Fruit fly (Drosophila melanogaster): ENCODE measurements around the gene CG3062.

CG3062 gene

dm6 chrX:4686723-4687122, 42.1 kb upstream of the CG3062 start, which contains the start of gene Pp2C1 (continued):
- no peak for TF ChIP-seq Ssrp (tag; optimal IDR thresholded peaks at IDR 0.05)
- TF ChIP-seq CoRest (tag; optimal IDR thresholded peaks at IDR 0.05) = no peak
- TF ChIP-seq rib (GFP tag; IDR thresholded peaks at IDR 0.05) = no peak
- no peak for TF ChIP-seq gce (GFP tag; IDR thresholded peaks at IDR 0.05)
- no peak for TF ChIP-seq CG10366 (GFP tag; IDR thresholded peaks at IDR 0.05)
- no peak for TF ChIP-seq CG2875 (GFP tag; optimal IDR thresholded peaks at IDR 0.05)
- TF ChIP-seq CG11695 (GFP tag; IDR thresholded peaks at IDR 0.05) = no peak
- TF ChIP-seq nmo (GFP tag; optimal IDR thresholded peaks at IDR 0.05) = peak; percentile 11
- TF ChIP-seq so (GFP tag; IDR thresholded peaks at IDR 0.05) = no peak
- TF ChIP-seq gcm2 (GFP tag; optimal IDR thresholded peaks at IDR 0.05) = no peak
- no peak for TF ChIP-seq Dbx (GFP tag; IDR thresholded peaks at IDR 0.05)
- TF ChIP-seq Usf (GFP tag; optimal IDR thresholded peaks at IDR 0.05) = no peak
- no peak for TF ChIP-seq zfh1 (GFP tag; IDR thresholded peaks at IDR 0.05)
- no peak for TF ChIP-seq Camta (GFP tag; optimal IDR thresholded peaks at IDR 0.05)
- no peak for TF ChIP-seq CTCF (GFP tag; optimal IDR thresholded peaks at IDR 0.05)
- TF ChIP-seq CG13624 (GFP tag; optimal IDR thresholded peaks at IDR 0.05) = no peak
- TF ChIP-seq CG3995 (GFP tag; optimal IDR thresholded peaks at IDR 0.05) = peak; percentile 9
- TF ChIP-seq schlank (tag; optimal IDR thresholded peaks at IDR 0.05) = no peak
- TF ChIP-seq CG12659 (GFP tag; optimal IDR thresholded peaks at IDR 0.05) = peak; percentile 14
- TF ChIP-seq sqz (GFP tag; optimal IDR thresholded peaks at IDR 0.05) = no peak
- TF ChIP-seq Lim3 (GFP tag; IDR thresholded peaks at IDR 0.05) = no peak
- TF ChIP-seq scrt (GFP tag; optimal IDR thresholded peaks at IDR 0.05) = no peak
- TF ChIP-seq CG15269 (tag; optimal IDR thresholded peaks at IDR 0.05) = no peak
- no peak for TF ChIP-seq CG15073 (GFP tag; optimal IDR thresholded peaks at IDR 0.05)
- TF ChIP-seq CG8089 (GFP tag; optimal IDR thresholded peaks at IDR 0.05) = no peak
- no peak for TF ChIP-seq Antp (GFP tag; optimal IDR thresholded peaks at IDR 0.05)
- no peak for TF ChIP-seq CG6654 (GFP tag; optimal IDR thresholded peaks at IDR 0.05)
- TF ChIP-seq CG12155 (GFP tag; optimal IDR thresholded peaks at IDR 0.05) = no peak
- peak; percentile 77 for TF ChIP-seq gfzf (GFP tag; optimal IDR thresholded peaks at IDR 0.05)

dm6 chrX:4686150-4686549, 41.5 kb upstream of the CG3062 start:
- TF ChIP-seq grn (GFP tag; optimal IDR thresholded peaks at IDR 0.05) = no peak
- peak; percentile 4 for TF ChIP-seq NfI (GFP tag; optimal IDR thresholded peaks at IDR 0.05)
- peak; percentile 6 for TF ChIP-seq CG34376 (GFP tag; optimal IDR thresholded peaks at IDR 0.05)
- no peak for TF ChIP-seq CG42726 (GFP tag; IDR thresholded peaks at IDR 0.05; ENCODE audit: partially characterized antibody)
- peak; percentile 1 for TF ChIP-seq scrt (GFP tag; optimal IDR thresholded peaks at IDR 0.05)
- peak; percentile 10 for TF ChIP-seq MESR4 (GFP tag; optimal IDR thresholded peaks at IDR 0.05)
- TF ChIP-seq CG2678 (tag; optimal IDR thresholded peaks at IDR 0.05) = peak; percentile 21
- TF ChIP-seq lab (GFP tag; optimal IDR thresholded peaks at IDR 0.05) = peak; percentile 46
- TF ChIP-seq CG10543 (GFP tag; optimal IDR thresholded peaks at IDR 0.05) = peak; percentile 56
- TF ChIP-seq CG5180 (GFP tag; optimal IDR thresholded peaks at IDR 0.05) = peak; percentile 2
- TF ChIP-seq bsh (GFP tag; optimal IDR thresholded peaks at IDR 0.05) = peak in 1 of 2 experiments; percentile 83
- TF ChIP-seq sens (GFP tag) = peak; percentile 76
- TF ChIP-seq HLH4C (GFP tag; IDR thresholded peaks at IDR 0.05; ENCODE audit: partially characterized antibody) = no peak
- TF ChIP-seq Nf-YC (tag; optimal IDR thresholded peaks at IDR 0.05) = peak; percentile 77
- TF ChIP-seq ftz-f1 (GFP tag; optimal IDR thresholded peaks at IDR 0.05) = peak; percentile 55
- peak; percentile 91 for TF ChIP-seq CG1832 (GFP tag; optimal IDR thresholded peaks at IDR 0.05)
- TF ChIP-seq exex (tag; optimal IDR thresholded peaks at IDR 0.05) = peak; percentile 11
- peak; percentile 6 for TF ChIP-seq corto (GFP tag; optimal IDR thresholded peaks at IDR 0.05)
- TF ChIP-seq Pdp1 (GFP tag; optimal IDR thresholded peaks at IDR 0.05) = peak in 1 of 2 experiments; percentile 46
- 0 out of 3 replicates have a peak, but pooled peaks have one; percentile 19 for TF ChIP-seq Aef1 (GFP tag; IDR thresholded peaks at IDR 0.05)
- TF ChIP-seq abd-A (tag; optimal IDR thresholded peaks at IDR 0.05) = peak; percentile 80
- peak; percentile 25 for TF ChIP-seq sqz (GFP tag; optimal IDR thresholded peaks at IDR 0.05)
- TF ChIP-seq nom (GFP tag; optimal IDR thresholded peaks at IDR 0.05) = peak; percentile 87
- peak in 1 of 3 experiments; percentile 58 for TF ChIP-seq lola (GFP tag; optimal IDR thresholded peaks at IDR 0.05)

All from whole organism, embryonic.